Worm (Caenorhabditis elegans) whole organism, L4 larva: Measurements from ENCODE around the gene C52B9.10.

Source experiments
- D1046.2 ChIP-seq: fragments of 200-800 bp; sonication (Bioruptor generic); IDR thresholded peaks from 2 replicates; pipeline ENCODE4 v1.3.6; 2022; ENCODE audit warnings: missing genetic modification characterization, missing compliant biosample characterization
- F10B5.3 ChIP-seq: sonication (generic microtip); optimal IDR thresholded peaks from 2 replicates; lab custom pipeline; 2016; ENCODE audit warnings: mild to moderate bottlenecking, missing genetic modification characterization, missing compliant biosample characterization
- F26F4.8 ChIP-seq: fragments of 200-800 bp; sonication (Bioruptor generic); conservative IDR thresholded peaks from 2 replicates; pipeline ENCODE4 v1.3.6; 2022; ENCODE audit warnings: missing genetic modification characterization, missing compliant biosample characterization
- F37D6.2 ChIP-seq: sonication (generic microtip); optimal IDR thresholded peaks from 2 replicates; lab custom pipeline; 2016; ENCODE audit warnings: mild to moderate bottlenecking, missing genetic modification characterization, missing compliant biosample characterization
- F49E8.2 ChIP-seq: sonication (generic microtip); optimal IDR thresholded peaks from 2 replicates; lab custom pipeline; 2016; ENCODE audit warnings: missing compliant biosample characterization, mild to moderate bottlenecking, missing genetic modification characterization, borderline replicate concordance
- T26A8.4 ChIP-seq: fragments of 200-800 bp; sonication (Bioruptor generic); IDR thresholded peaks from 2 replicates; pipeline ENCODE4 v1.3.6; 2022; ENCODE audit warnings: missing genetic modification characterization, missing compliant biosample characterization
- Y105C5A.15 ChIP-seq: fragments of 200-800 bp; sonication (Bioruptor generic); IDR thresholded peaks from 2 replicates; pipeline ENCODE4 v1.3.6; 2022; ENCODE audit warnings: missing genetic modification characterization, missing compliant biosample characterization
- Y5F2A.4 ChIP-seq: fragments of 200-800 bp; sonication (Bioruptor generic); optimal IDR thresholded peaks from 2 replicates; lab custom pipeline; 2018; ENCODE audit warnings: mild to moderate bottlenecking, missing genetic modification characterization, missing compliant biosample characterization
- Y75B8A.6 ChIP-seq: fragments of 200-800 bp; sonication (Bioruptor generic); IDR thresholded peaks from 2 replicates; pipeline ENCODE4 v1.3.6; 2022; ENCODE audit warnings: missing genetic modification reagents, missing genetic modification characterization, missing compliant biosample characterization
- ZK546.5 ChIP-seq, 2 experiments: sonication (generic microtip); optimal IDR thresholded peaks; 2 replicates each; lab custom pipeline; 2017; ENCODE audit warnings: missing biosample characterization in 2 of 2, missing genetic modification characterization in 2 of 2
- ceh-28 ChIP-seq: fragments of 150-350 bp; optimal IDR thresholded peaks from 2 replicates; lab custom pipeline; 2014; ENCODE audit warnings: missing biosample characterization, missing genetic modification reagents, missing genetic modification characterization
- ceh-82 ChIP-seq: sonication (generic microtip); optimal IDR thresholded peaks from 2 replicates; lab custom pipeline; 2017; ENCODE audit warnings: missing biosample characterization, missing genetic modification characterization
- daf-12 ChIP-seq: fragments of 150-350 bp; optimal IDR thresholded peaks from 2 replicates; lab custom pipeline; 2014; ENCODE audit warnings: missing biosample characterization, missing genetic modification reagents, missing genetic modification characterization
- daf-16 ChIP-seq, 3 experiments: sonication (generic microtip); optimal IDR thresholded peaks; 2 replicates each; lab custom pipeline; 2016 to 2017; ENCODE audit warnings: missing genetic modification characterization in 3 of 3, missing genetic modification reagents in 3 of 3, mild to moderate bottlenecking in 2 of 3, missing compliant biosample characterization in 2 of 3, missing biosample characterization in 1 of 3, moderate library complexity in 1 of 3
- daf-19 ChIP-seq: fragments of 200-800 bp; sonication (Bioruptor generic); conservative IDR thresholded peaks from 2 replicates; pipeline ENCODE4 v1.3.6; 2022; ENCODE audit warnings: missing genetic modification characterization, missing compliant biosample characterization
- daf-8 ChIP-seq: fragments of 200-800 bp; sonication (Bioruptor generic); IDR thresholded peaks from 2 replicates; pipeline ENCODE4 v1.3.6; 2022; ENCODE audit warnings: missing genetic modification characterization, missing compliant biosample characterization
- dmd-8 ChIP-seq: fragments of 200-800 bp; sonication (Bioruptor generic); IDR thresholded peaks from 2 replicates; pipeline ENCODE4 v1.3.6; 2022; ENCODE audit warnings: missing genetic modification characterization, missing compliant biosample characterization
- dmd-9 ChIP-seq: fragments of 200-800 bp; sonication (Bioruptor generic); IDR thresholded peaks from 2 replicates; pipeline ENCODE4 v1.3.6; 2022; ENCODE audit warnings: missing genetic modification reagents, missing genetic modification characterization, missing compliant biosample characterization
- egl-27 ChIP-seq: sonication (generic microtip); optimal IDR thresholded peaks from 3 replicates; lab custom pipeline; 2017; ENCODE audit warnings: missing biosample characterization, missing genetic modification reagents, missing genetic modification characterization
- egl-43 ChIP-seq: fragments of 200-800 bp; sonication (Bioruptor generic); IDR thresholded peaks from 2 replicates; pipeline ENCODE4 v1.3.6; 2022; ENCODE audit warnings: missing genetic modification reagents, missing genetic modification characterization, missing compliant biosample characterization
- fkh-10 ChIP-seq: fragments of 150-350 bp; optimal IDR thresholded peaks from 2 replicates; lab custom pipeline; 2014; ENCODE audit warnings: missing biosample characterization, missing genetic modification reagents, missing genetic modification characterization
- fos-1 ChIP-seq: fragments of 150-350 bp; optimal IDR thresholded peaks from 2 replicates; lab custom pipeline; 2014; ENCODE audit warnings: missing biosample characterization, missing genetic modification characterization
- hlh-11 ChIP-seq: fragments of 200-800 bp; sonication (Bioruptor generic); optimal IDR thresholded peaks from 2 replicates; lab custom pipeline; 2018; ENCODE audit warnings: mild to moderate bottlenecking, missing genetic modification characterization, missing compliant biosample characterization
- hmg-1.1 ChIP-seq: fragments of 200-800 bp; sonication (Bioruptor generic); IDR thresholded peaks from 2 replicates; pipeline ENCODE4 v1.3.6; 2022; ENCODE audit warnings: missing genetic modification reagents, missing genetic modification characterization, missing compliant biosample characterization
- jun-1 ChIP-seq: fragments of 150-350 bp; optimal IDR thresholded peaks from 2 replicates; lab custom pipeline; 2014; ENCODE audit warnings: missing biosample characterization, missing genetic modification reagents, missing genetic modification characterization
- lim-7 ChIP-seq: fragments of 200-800 bp; sonication (Bioruptor generic); IDR thresholded peaks from 2 replicates; pipeline ENCODE4 v1.3.6; 2022; ENCODE audit warnings: missing genetic modification characterization, missing compliant biosample characterization
- lin-15B ChIP-seq: fragments of 150-350 bp; sonication (generic microtip); optimal IDR thresholded peaks from 3 replicates; lab custom pipeline; 2014; ENCODE audit warnings: missing biosample characterization, missing genetic modification characterization
- lin-38 ChIP-seq: fragments of 200-800 bp; sonication (Bioruptor generic); IDR thresholded peaks from 2 replicates; pipeline ENCODE4 v1.3.6; 2022; ENCODE audit warnings: missing genetic modification reagents, missing genetic modification characterization, missing compliant biosample characterization
- lir-3 ChIP-seq: sonication (generic microtip); optimal IDR thresholded peaks from 2 replicates; lab custom pipeline; 2016; ENCODE audit warnings: mild to moderate bottlenecking, missing genetic modification characterization, missing compliant biosample characterization
- madf-5 ChIP-seq, 2 experiments: fragments of 200-800 bp; sonication (Bioruptor generic); IDR thresholded peaks; 2 replicates each; pipeline ENCODE4 v1.3.6; 2022; ENCODE audit warnings: missing compliant biosample characterization in 2 of 2, missing genetic modification characterization in 2 of 2
- mes-2 ChIP-seq: sonication (generic microtip); optimal IDR thresholded peaks from 2 replicates; lab custom pipeline; 2016; ENCODE audit warnings: missing genotype, mild to moderate bottlenecking, missing genetic modification characterization, missing compliant biosample characterization; ENCODE audit not compliant: poor library complexity, severe bottlenecking
- nhr-11 ChIP-seq: fragments of 150-350 bp; optimal IDR thresholded peaks from 2 replicates; lab custom pipeline; 2014; ENCODE audit warnings: missing biosample characterization, missing genetic modification characterization
- nhr-111 ChIP-seq: fragments of 200-800 bp; sonication (Bioruptor generic); optimal IDR thresholded peaks from 2 replicates; lab custom pipeline; 2018; ENCODE audit warnings: mild to moderate bottlenecking, missing genetic modification characterization, missing compliant biosample characterization
- nhr-25 ChIP-seq: sonication (generic microtip); optimal IDR thresholded peaks from 2 replicates; lab custom pipeline; 2017; ENCODE audit warnings: missing genetic modification characterization, mild to moderate bottlenecking, missing compliant biosample characterization, antibody characterized with exemption, moderate library complexity, borderline replicate concordance; ENCODE audit not compliant: insufficient read depth
- nhr-41 ChIP-seq: fragments of 200-800 bp; sonication (Bioruptor generic); IDR thresholded peaks from 2 replicates; pipeline ENCODE4 v1.3.6; 2022; ENCODE audit warnings: missing genetic modification reagents, missing genetic modification characterization, missing compliant biosample characterization
- nhr-48 ChIP-seq: sonication (generic microtip); optimal IDR thresholded peaks from 2 replicates; lab custom pipeline; 2016; ENCODE audit warnings: mild to moderate bottlenecking, missing genetic modification characterization, missing compliant biosample characterization
- nhr-76 ChIP-seq: fragments of 150-350 bp; optimal IDR thresholded peaks from 2 replicates; lab custom pipeline; 2014; ENCODE audit warnings: missing biosample characterization, missing genetic modification characterization
- nhr-77 ChIP-seq: fragments of 150-350 bp; optimal IDR thresholded peaks from 2 replicates; lab custom pipeline; 2014; ENCODE audit warnings: missing biosample characterization, missing genetic modification characterization
- php-3 ChIP-seq: fragments of 200-800 bp; sonication (Bioruptor generic); IDR thresholded peaks from 2 replicates; pipeline ENCODE4 v1.3.6; 2022; ENCODE audit warnings: missing genetic modification reagents, missing genetic modification characterization, missing compliant biosample characterization
- pqm-1 ChIP-seq: sonication (generic microtip); optimal IDR thresholded peaks from 2 replicates; lab custom pipeline; 2017; ENCODE audit warnings: missing biosample characterization, missing genetic modification characterization
- sdz-12 ChIP-seq: fragments of 200-800 bp; sonication (Bioruptor generic); optimal IDR thresholded peaks from 2 replicates; lab custom pipeline; 2018; ENCODE audit warnings: mild to moderate bottlenecking, missing genetic modification characterization, missing compliant biosample characterization
- set-16 ChIP-seq: fragments of 200-800 bp; sonication (Bioruptor generic); IDR thresholded peaks from 2 replicates; pipeline ENCODE4 v1.3.6; 2022; ENCODE audit warnings: missing genetic modification reagents, missing genetic modification characterization, missing compliant biosample characterization
- skn-1 ChIP-seq: fragments of 150-350 bp; optimal IDR thresholded peaks from 2 replicates; lab custom pipeline; 2014; ENCODE audit warnings: missing biosample characterization, missing genetic modification characterization
- snpc-1.2 ChIP-seq: fragments of 200-800 bp; sonication (Bioruptor generic); IDR thresholded peaks from 2 replicates; pipeline ENCODE4 v1.3.6; 2022; ENCODE audit warnings: missing genetic modification reagents, missing genetic modification characterization, missing compliant biosample characterization
- snpc-4 ChIP-seq: fragments of 150-350 bp; optimal IDR thresholded peaks from 2 replicates; lab custom pipeline; 2014; ENCODE audit warnings: missing biosample characterization, missing genetic modification characterization
- spr-1 ChIP-seq: sonication (generic microtip); optimal IDR thresholded peaks from 2 replicates; lab custom pipeline; 2016; ENCODE audit warnings: mild to moderate bottlenecking, missing genetic modification characterization, missing compliant biosample characterization
- tag-97 ChIP-seq: fragments of 200-800 bp; sonication (Bioruptor generic); IDR thresholded peaks from 2 replicates; pipeline ENCODE4 v1.3.6; 2022; ENCODE audit warnings: missing genetic modification characterization, missing compliant biosample characterization
- unc-130 ChIP-seq: sonication (generic microtip); optimal IDR thresholded peaks from 2 replicates; lab custom pipeline; 2016; ENCODE audit warnings: missing genetic modification reagents, missing genetic modification characterization, missing compliant biosample characterization
- unc-39 ChIP-seq: sonication (generic microtip); optimal IDR thresholded peaks from 2 replicates; lab custom pipeline; 2017; ENCODE audit warnings: missing biosample characterization, missing genetic modification characterization
- zfp-2 ChIP-seq: sonication (generic microtip); optimal IDR thresholded peaks from 2 replicates; lab custom pipeline; 2016; ENCODE audit warnings: mild to moderate bottlenecking, missing genetic modification characterization, missing compliant biosample characterization
- zip-2 ChIP-seq: fragments of 150-350 bp; optimal IDR thresholded peaks from 2 replicates; lab custom pipeline; 2014; ENCODE audit warnings: missing biosample characterization, missing genetic modification characterization
- ztf-11 ChIP-seq: fragments of 150-350 bp; optimal IDR thresholded peaks from 2 replicates; lab custom pipeline; 2014; ENCODE audit warnings: missing biosample characterization, missing genetic modification characterization
- ztf-7 ChIP-seq: fragments of 150-350 bp; optimal IDR thresholded peaks from 2 replicates; lab custom pipeline; 2014; ENCODE audit warnings: missing biosample characterization, missing genetic modification characterization

C52B9.10 gene

DNA sequence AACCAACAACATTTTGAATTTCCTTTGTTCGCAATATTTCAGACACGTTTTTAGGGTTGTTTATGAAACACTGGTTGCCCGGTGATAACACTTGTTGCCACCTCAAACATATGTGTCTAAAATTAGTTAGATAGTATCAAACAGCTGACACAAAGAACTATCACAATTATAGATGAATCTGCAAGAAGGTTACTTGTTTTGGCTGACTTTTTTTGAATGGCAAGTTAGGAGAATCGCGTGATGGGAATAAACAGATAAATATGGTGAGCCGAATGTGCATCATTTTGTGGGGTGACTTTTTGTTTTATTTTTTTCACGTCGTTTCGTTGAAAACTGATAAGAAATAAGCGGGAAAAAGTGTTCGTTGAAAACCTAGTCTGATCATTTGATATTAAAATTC lies 28.6 kb upstream of the C52B9.10 start:
- no peak for TF ChIP-seq T26A8.4
- no peak for TF ChIP-seq daf-12 (tag; lab: Kevin White, UChicago)
- TF ChIP-seq hlh-11 (tag; lab: Kevin White, UChicago): peak; percentile 73
- no peak for TF ChIP-seq hmg-1.1 (GFP tag; lab: Robert Waterston, UW)
- no peak for TF ChIP-seq nhr-41 (GFP tag; lab: Robert Waterston, UW)
- no peak for TF ChIP-seq lin-15B (tag; lab: Kevin White, UChicago)
- TF ChIP-seq Y105C5A.15 (GFP tag; lab: Robert Waterston, UW): no peak
- no peak for TF ChIP-seq mes-2 (tag; lab: Kevin White, UChicago)
- TF ChIP-seq daf-16 (GFP tag; optimal IDR thresholded peaks at IDR 0.05; lab: Kevin White, UChicago): peak in 1 of 2 experiments; percentile 3
- TF ChIP-seq daf-16 (tag; optimal IDR thresholded peaks at IDR 0.05; lab: Kevin White, UChicago): peak; percentile 99
- no peak for TF ChIP-seq lin-38 (GFP tag; lab: Robert Waterston, UW)
- TF ChIP-seq sdz-12: no peak
- peak; percentile 43; the same call in 1 of the 2 replicates for TF ChIP-seq php-3
- no peak for TF ChIP-seq jun-1 (tag; lab: Kevin White, UChicago)
- no peak for TF ChIP-seq fkh-10 (GFP tag; lab: Kevin White, UChicago)
- no peak for TF ChIP-seq F49E8.2 (tag; lab: Kevin White, UChicago)
- no peak for TF ChIP-seq dmd-8 (GFP tag; lab: Robert Waterston, UW)
- no peak for TF ChIP-seq nhr-76 (tag; lab: Kevin White, UChicago)
- TF ChIP-seq unc-130 (GFP tag; lab: Kevin White, UChicago): no peak
- peak; percentile 62 for TF ChIP-seq pqm-1 (tag; lab: Kevin White, UChicago)
- TF ChIP-seq dmd-9 (GFP tag; lab: Robert Waterston, UW): no peak
- TF ChIP-seq ztf-7 (tag; lab: Kevin White, UChicago): no peak
- no peak for TF ChIP-seq snpc-1.2 (GFP tag; lab: Robert Waterston, UW)
- no peak for TF ChIP-seq daf-19 (GFP tag; lab: Robert Waterston, UW)
- TF ChIP-seq F10B5.3 (tag; lab: Kevin White, UChicago): no peak
- no peak for TF ChIP-seq spr-1
- TF ChIP-seq fos-1 (tag; lab: Kevin White, UChicago): no peak
- TF ChIP-seq snpc-4 (tag; lab: Kevin White, UChicago): no peak
- TF ChIP-seq ceh-28 (tag; lab: Kevin White, UChicago): no peak
- TF ChIP-seq egl-27 (tag; lab: Kevin White, UChicago): no peak
- TF ChIP-seq ZK546.5 (tag; optimal IDR thresholded peaks at IDR 0.05; lab: Kevin White, UChicago): no peak
- no peak for TF ChIP-seq zip-2 (tag; lab: Kevin White, UChicago)
- TF ChIP-seq Y5F2A.4 (GFP tag; lab: Kevin White, UChicago): no peak
- no peak for TF ChIP-seq egl-43 (GFP tag; lab: Robert Waterston, UW)
- no peak for TF ChIP-seq unc-39 (tag; lab: Kevin White, UChicago)
- no peak for TF ChIP-seq nhr-48 (tag; lab: Kevin White, UChicago)
- TF ChIP-seq Y75B8A.6 (GFP tag; lab: Robert Waterston, UW): no peak
- no peak for TF ChIP-seq nhr-11 (tag; lab: Kevin White, UChicago)
- TF ChIP-seq nhr-111 (GFP tag; lab: Kevin White, UChicago): no peak
- no peak for TF ChIP-seq ceh-82 (tag; lab: Kevin White, UChicago)
- no peak for TF ChIP-seq set-16 (GFP tag; lab: Robert Waterston, UW)
- TF ChIP-seq lir-3: no peak
- no peak for TF ChIP-seq nhr-25 (tag; lab: Kevin White, UChicago)
- no peak for TF ChIP-seq madf-5 (GFP tag; IDR thresholded peaks at IDR 0.05; lab: Robert Waterston, UW)
- no peak for TF ChIP-seq zfp-2 (tag; lab: Kevin White, UChicago)
- TF ChIP-seq F37D6.2 (tag; lab: Kevin White, UChicago): no peak
- no peak for TF ChIP-seq F26F4.8
- TF ChIP-seq skn-1: no peak
- TF ChIP-seq tag-97: no peak
- no peak for TF ChIP-seq lim-7
- no peak for TF ChIP-seq daf-8
- no peak for TF ChIP-seq D1046.2 (GFP tag; lab: Robert Waterston, UW)
- TF ChIP-seq ztf-11: no peak
- TF ChIP-seq nhr-77: no peak
